Fruit fly (Drosophila melanogaster) whole organism, prepupa: ENCODE data around the gene Chpf.
A peak's percentile ranks its signal among the peaks of the same experiment; 100 is the strongest.

Experiments
- Blimp-1 ChIP-seq: fragments of 200-800 bp; sonication (Bioruptor generic); optimal IDR thresholded peaks from 3 replicates; lab custom pipeline; 2017; ENCODE audit warnings: missing biosample characterization, missing genetic modification characterization, mild to moderate bottlenecking, moderate library complexity, missing genetic modification reagents
- CG10631 ChIP-seq: fragments of 200-800 bp; sonication (Bioruptor generic); optimal IDR thresholded peaks from 2 replicates; lab custom pipeline; 2016; ENCODE audit warnings: missing biosample characterization, missing genetic modification characterization
- CG10669 ChIP-seq: fragments of 200-800 bp; sonication (Bioruptor generic); optimal IDR thresholded peaks from 3 replicates; lab custom pipeline; 2018; ENCODE audit warnings: missing biosample characterization, mild to moderate bottlenecking, missing genetic modification characterization, moderate library complexity
- CG11294 ChIP-seq: fragments of 200-800 bp; sonication (Bioruptor generic); IDR thresholded peaks from 2 replicates; pipeline ENCODE4 v1.3.6; 2022; ENCODE audit warnings: missing biosample characterization, missing genetic modification characterization
- CG11902 ChIP-seq: fragments of 200-800 bp; sonication (Bioruptor generic); optimal IDR thresholded peaks from 3 replicates; lab custom pipeline; 2016; ENCODE audit warnings: missing biosample characterization, missing genetic modification characterization
- CG1621 ChIP-seq: fragments of 200-800 bp; sonication (Bioruptor generic); optimal IDR thresholded peaks from 3 replicates; lab custom pipeline; 2018; ENCODE audit warnings: missing biosample characterization, mild to moderate bottlenecking, missing genetic modification characterization
- CG16779 ChIP-seq: fragments of 200-800 bp; sonication (Bioruptor generic); optimal IDR thresholded peaks from 3 replicates; lab custom pipeline; 2017; ENCODE audit warnings: missing biosample characterization, mild to moderate bottlenecking, missing genetic modification characterization
- CG3032 ChIP-seq: fragments of 200-800 bp; optimal IDR thresholded peaks from 2 replicates; lab custom pipeline; 2019; ENCODE audit warnings: missing biosample characterization, mild to moderate bottlenecking, missing genetic modification characterization, moderate library complexity
- CG31627 ChIP-seq: fragments of 200-800 bp; sonication (Bioruptor generic); optimal IDR thresholded peaks from 3 replicates; lab custom pipeline; 2016; ENCODE audit warnings: missing biosample characterization, missing genetic modification characterization
- CG34406 ChIP-seq: fragments of 200-800 bp; sonication (Bioruptor generic); optimal IDR thresholded peaks from 3 replicates; lab custom pipeline; 2016; ENCODE audit warnings: missing biosample characterization, missing genetic modification characterization
- CG3919 ChIP-seq: fragments of 200-800 bp; sonication (Bioruptor generic); optimal IDR thresholded peaks from 3 replicates; lab custom pipeline; 2016; ENCODE audit warnings: missing biosample characterization, missing genetic modification characterization
- CG6276 ChIP-seq: fragments of 200-800 bp; sonication (Bioruptor generic); optimal IDR thresholded peaks from 2 replicates; lab custom pipeline; 2017; ENCODE audit warnings: missing biosample characterization, mild to moderate bottlenecking, missing genetic modification characterization
- CG6854 ChIP-seq: fragments of 200-800 bp; sonication (Bioruptor generic); optimal IDR thresholded peaks from 2 replicates; lab custom pipeline; 2017; ENCODE audit warnings: missing biosample characterization, mild to moderate bottlenecking, missing genetic modification characterization
- CG7368 ChIP-seq: fragments of 200-800 bp; sonication (Bioruptor generic); optimal IDR thresholded peaks from 3 replicates; lab custom pipeline; 2016; ENCODE audit warnings: missing biosample characterization, missing genetic modification characterization
- CG8119 ChIP-seq: fragments of 200-800 bp; sonication (Bioruptor generic); IDR thresholded peaks from 3 replicates; pipeline ENCODE4 v1.3.6; 2022; ENCODE audit warnings: missing biosample characterization, missing genetic modification characterization
- CG8319 ChIP-seq: fragments of 200-800 bp; sonication (Bioruptor generic); optimal IDR thresholded peaks from 3 replicates; lab custom pipeline; 2016; ENCODE audit warnings: missing biosample characterization, missing genetic modification characterization
- CG8632 ChIP-seq: fragments of 200-800 bp; sonication (Bioruptor generic); optimal IDR thresholded peaks from 3 replicates; lab custom pipeline; 2016; ENCODE audit warnings: missing biosample characterization, missing genetic modification characterization
- CG9139 ChIP-seq: fragments of 200-800 bp; sonication (Bioruptor generic); optimal IDR thresholded peaks from 3 replicates; lab custom pipeline; 2017; ENCODE audit warnings: missing biosample characterization, mild to moderate bottlenecking, missing genetic modification characterization
- Eip75B ChIP-seq: fragments of 200-800 bp; sonication (Bioruptor generic); optimal IDR thresholded peaks from 3 replicates; lab custom pipeline; 2016; ENCODE audit warnings: missing biosample characterization, missing genetic modification characterization
- Eip93F ChIP-seq: fragments of 200-800 bp; sonication (Bioruptor generic); optimal IDR thresholded peaks from 2 replicates; lab custom pipeline; 2016; ENCODE audit warnings: missing biosample characterization, mild to moderate bottlenecking, missing genetic modification characterization
- Ets21C ChIP-seq: fragments of 200-800 bp; sonication (Bioruptor generic); optimal IDR thresholded peaks from 3 replicates; lab custom pipeline; 2016; ENCODE audit warnings: missing biosample characterization, missing genetic modification characterization
- Ets96B ChIP-seq: fragments of 200-800 bp; optimal IDR thresholded peaks from 2 replicates; lab custom pipeline; 2019; ENCODE audit warnings: missing biosample characterization, mild to moderate bottlenecking, missing genetic modification characterization, moderate library complexity
- Gug ChIP-seq: fragments of 200-800 bp; sonication (Bioruptor generic); IDR thresholded peaks from 2 replicates; pipeline ENCODE4 v1.3.6; 2022; ENCODE audit warnings: missing biosample characterization, missing genetic modification characterization
- Hr38 ChIP-seq: sonication (Bioruptor generic); optimal IDR thresholded peaks from 2 replicates; lab custom pipeline; 2016; ENCODE audit warnings: missing biosample characterization, missing genetic modification characterization
- Hr4 ChIP-seq: fragments of 200-800 bp; sonication (Bioruptor generic); optimal IDR thresholded peaks from 3 replicates; lab custom pipeline; 2016; ENCODE audit warnings: missing biosample characterization, missing genetic modification characterization
- Lpt ChIP-seq: fragments of 200-800 bp; sonication (Bioruptor generic); optimal IDR thresholded peaks from 3 replicates; lab custom pipeline; 2016; ENCODE audit warnings: missing biosample characterization, missing genetic modification characterization
- OdsH ChIP-seq: fragments of 200-800 bp; sonication (Bioruptor generic); optimal IDR thresholded peaks from 3 replicates; lab custom pipeline; 2016; ENCODE audit warnings: missing biosample characterization, missing genetic modification characterization
- Smox ChIP-seq: fragments of 200-800 bp; sonication (Bioruptor generic); optimal IDR thresholded peaks from 3 replicates; lab custom pipeline; 2016; ENCODE audit warnings: missing biosample characterization, missing genetic modification characterization
- Sox102F ChIP-seq: fragments of 200-800 bp; sonication (Bioruptor generic); optimal IDR thresholded peaks from 2 replicates; lab custom pipeline; 2016; ENCODE audit warnings: missing biosample characterization, mild to moderate bottlenecking, missing genetic modification characterization
- Sox14 ChIP-seq: fragments of 200-800 bp; sonication (Bioruptor generic); optimal IDR thresholded peaks from 3 replicates; lab custom pipeline; 2016; ENCODE audit warnings: missing biosample characterization, missing genetic modification characterization
- Sox15 ChIP-seq: fragments of 200-800 bp; sonication (Bioruptor generic); optimal IDR thresholded peaks from 3 replicates; lab custom pipeline; 2016; ENCODE audit warnings: missing biosample characterization, missing genetic modification characterization
- acj6 ChIP-seq: fragments of 200-800 bp; sonication (Bioruptor generic); optimal IDR thresholded peaks from 3 replicates; lab custom pipeline; 2016; ENCODE audit warnings: missing biosample characterization, missing genetic modification characterization
- cyc ChIP-seq: fragments of 200-800 bp; sonication (Bioruptor generic); optimal IDR thresholded peaks from 3 replicates; lab custom pipeline; 2016; ENCODE audit warnings: missing biosample characterization, missing genetic modification characterization
- dac ChIP-seq: fragments of 200-800 bp; sonication (Bioruptor generic); optimal IDR thresholded peaks from 2 replicates; lab custom pipeline; 2017; ENCODE audit warnings: missing biosample characterization, mild to moderate bottlenecking, missing genetic modification characterization
- eg ChIP-seq: fragments of 200-800 bp; sonication (Bioruptor generic); IDR thresholded peaks from 3 replicates; pipeline ENCODE4 v1.3.6; 2022; ENCODE audit warnings: missing biosample characterization, missing genetic modification characterization
- esn ChIP-seq: fragments of 200-800 bp; sonication (Bioruptor generic); optimal IDR thresholded peaks from 2 replicates; lab custom pipeline; 2016; ENCODE audit warnings: missing biosample characterization, mild to moderate bottlenecking, missing genetic modification characterization, moderate library complexity
- fkh ChIP-seq: fragments of 200-800 bp; sonication (Bioruptor generic); optimal IDR thresholded peaks from 3 replicates; lab custom pipeline; 2017; ENCODE audit warnings: missing biosample characterization, mild to moderate bottlenecking, missing genetic modification characterization, moderate library complexity
- lz ChIP-seq: fragments of 200-800 bp; sonication (Bioruptor generic); optimal IDR thresholded peaks from 3 replicates; lab custom pipeline; 2016; ENCODE audit warnings: missing biosample characterization, missing genetic modification characterization
- net ChIP-seq: fragments of 200-800 bp; sonication (Bioruptor generic); optimal IDR thresholded peaks from 3 replicates; lab custom pipeline; 2016; ENCODE audit warnings: missing biosample characterization, missing genetic modification characterization
- pdm3 ChIP-seq: fragments of 200-800 bp; sonication (Bioruptor generic); optimal IDR thresholded peaks from 3 replicates; lab custom pipeline; 2016; ENCODE audit warnings: missing biosample characterization, missing genetic modification characterization
- salr ChIP-seq, 2 experiments: fragments of 200-800 bp; sonication (Bioruptor generic); optimal IDR thresholded peaks; 3 replicates each; lab custom pipeline; 2016 to 2018; ENCODE audit warnings: missing biosample characterization in 2 of 2, missing genetic modification characterization in 2 of 2, mild to moderate bottlenecking in 1 of 2
- spab ChIP-seq: fragments of 200-800 bp; sonication (Bioruptor generic); optimal IDR thresholded peaks from 2 replicates; lab custom pipeline; 2017; ENCODE audit warnings: missing biosample characterization, mild to moderate bottlenecking, missing genetic modification characterization, missing genetic modification reagents
- ss ChIP-seq, 2 experiments: fragments of 200-800 bp; sonication (Bioruptor generic); optimal IDR thresholded peaks; 2 replicates in 1 of 2; 3 replicates in 1 of 2; lab custom pipeline; 2017 to 2018; ENCODE audit warnings: mild to moderate bottlenecking in 2 of 2, missing biosample characterization in 2 of 2, missing genetic modification characterization in 2 of 2, moderate library complexity in 1 of 2
- svp ChIP-seq: fragments of 200-800 bp; sonication (Bioruptor generic); peaks from one replicate; lab custom pipeline; 2016; ENCODE audit warnings: missing biosample characterization, missing genetic modification characterization
- vri ChIP-seq: fragments of 200-800 bp; sonication (Bioruptor generic); optimal IDR thresholded peaks from 3 replicates; lab custom pipeline; 2016; ENCODE audit warnings: missing biosample characterization, mild to moderate bottlenecking, missing genetic modification characterization

The Chpf gene

dm6 chrX:13131063-13131773, 19.0 kb upstream of the Chpf start (continued):
- TF ChIP-seq CG1621 (tag; lab: Kevin White, UChicago), result peak; percentile 93
- TF ChIP-seq Sox14 (GFP tag; lab: Kevin White, UChicago), result peak; percentile 99
- TF ChIP-seq CG3919 (GFP tag; lab: Kevin White, UChicago), result peak; percentile 99
- peak; percentile 76 for TF ChIP-seq CG9139 (GFP tag; lab: Kevin White, UChicago)
- peak; percentile 97 for TF ChIP-seq Eip75B
- TF ChIP-seq CG31627 (GFP tag; lab: Kevin White, UChicago), result peak; percentile 99
- peak; percentile 97 for TF ChIP-seq CG11902 (GFP tag; lab: Kevin White, UChicago)
- TF ChIP-seq Ets21C (GFP tag; lab: Kevin White, UChicago), result peak; percentile 98
- peak; percentile 99 for TF ChIP-seq cyc (GFP tag; lab: Kevin White, UChicago)
- peak; percentile 99 for TF ChIP-seq Hr4 (GFP tag; lab: Kevin White, UChicago)
- TF ChIP-seq CG10669 (GFP tag; lab: Kevin White, UChicago), result peak; percentile 90
- TF ChIP-seq ss (GFP tag; optimal IDR thresholded peaks at IDR 0.05; lab: Kevin White, UChicago), result peak; percentile 80 to 88
- TF ChIP-seq Smox (GFP tag; lab: Kevin White, UChicago), result peak; percentile 98
- peak; percentile 99 for TF ChIP-seq CG8119 (GFP tag; lab: Robert Waterston, UW)
- TF ChIP-seq Sox102F, result peak; percentile 98
- peak; percentile 98 for TF ChIP-seq acj6 (GFP tag; lab: Kevin White, UChicago)
- peak; percentile 99 for TF ChIP-seq dac
- peak; percentile 94 for TF ChIP-seq CG8632 (GFP tag; lab: Kevin White, UChicago)
- TF ChIP-seq CG8319 (GFP tag; lab: Kevin White, UChicago), result peak; percentile 97
- peak; percentile 99 for TF ChIP-seq OdsH (GFP tag; lab: Kevin White, UChicago)
- TF ChIP-seq CG11294 (GFP tag; lab: Robert Waterston, UW), result peak; percentile 99
- TF ChIP-seq pdm3 (GFP tag; lab: Kevin White, UChicago), result peak; percentile 99
- peak; percentile 91 for TF ChIP-seq Ets96B (tag; lab: Kevin White, UChicago)
- TF ChIP-seq net (GFP tag; lab: Kevin White, UChicago), result peak; percentile 98
- peak; percentile 97 for TF ChIP-seq fkh
- peak; percentile 99 for TF ChIP-seq lz (GFP tag; lab: Kevin White, UChicago)
- TF ChIP-seq spab (GFP tag; lab: Kevin White, UChicago), result peak; percentile 88
- peak; percentile 100 for TF ChIP-seq eg (GFP tag; lab: Robert Waterston, UW)
- peak; percentile 98 for TF ChIP-seq CG7368 (GFP tag; lab: Kevin White, UChicago)
- peak; percentile 94 for TF ChIP-seq Blimp-1
- peak; percentile 91 to 96 for TF ChIP-seq salr (GFP tag; optimal IDR thresholded peaks at IDR 0.05; lab: Kevin White, UChicago)

- peak; percentile 21 for TF ChIP-seq CG16779
- no peak for TF ChIP-seq Hr38 (GFP tag; lab: Kevin White, UChicago)
- TF ChIP-seq CG31627 (GFP tag; lab: Kevin White, UChicago), result peak; percentile 60
- peak; percentile 63 for TF ChIP-seq CG3032
- TF ChIP-seq esn, result peak; percentile 55
- TF ChIP-seq Sox14 (GFP tag; lab: Kevin White, UChicago), result peak; percentile 63
- TF ChIP-seq eg (GFP tag; lab: Robert Waterston, UW), result peak; percentile 21; the same call in 2 of the 3 replicates
- TF ChIP-seq CG10631 (GFP tag; lab: Kevin White, UChicago), result peak; percentile 49
- TF ChIP-seq Eip75B, result peak; percentile 61
- no peak for TF ChIP-seq Blimp-1
- TF ChIP-seq Smox (GFP tag; lab: Kevin White, UChicago), result peak; percentile 37
- peak; percentile 16 for TF ChIP-seq vri
- TF ChIP-seq CG6276 (GFP tag; lab: Kevin White, UChicago), result peak; percentile 70
- peak; percentile 42 for TF ChIP-seq CG34406 (GFP tag; lab: Kevin White, UChicago)
- no peak for TF ChIP-seq Eip93F (GFP tag; lab: Kevin White, UChicago)
- TF ChIP-seq acj6 (GFP tag; lab: Kevin White, UChicago), result peak; percentile 64
- peak; percentile 45 for TF ChIP-seq CG9139 (GFP tag; lab: Kevin White, UChicago)
- no peak for TF ChIP-seq Gug
- TF ChIP-seq ss (GFP tag; optimal IDR thresholded peaks at IDR 0.05; lab: Kevin White, UChicago), result peak; percentile 11 to 55
- peak; percentile 5 for TF ChIP-seq CG11902 (GFP tag; lab: Kevin White, UChicago)
- no peak for TF ChIP-seq CG6854 (GFP tag; lab: Kevin White, UChicago)
- TF ChIP-seq CG3919 (GFP tag; lab: Kevin White, UChicago), result peak; percentile 39
- peak; percentile 52 for TF ChIP-seq spab (GFP tag; lab: Kevin White, UChicago)
- peak; percentile 13 for TF ChIP-seq Sox15 (GFP tag; lab: Kevin White, UChicago)
- no peak for TF ChIP-seq CG11294 (GFP tag; lab: Robert Waterston, UW)
- TF ChIP-seq Hr4 (GFP tag; lab: Kevin White, UChicago), result peak; percentile 70
- TF ChIP-seq Lpt, result no peak
- peak; percentile 46 for TF ChIP-seq CG1621 (tag; lab: Kevin White, UChicago)
- TF ChIP-seq svp (GFP tag; lab: Kevin White, UChicago), result peak; percentile 27
Measured at dm6 chrX:13130175-13130822, 18.0 kb upstream of the Chpf start.
